Fruit fly (Drosophila melanogaster): Measurements from ENCODE around the gene Six4.

- TF ChIP-seq insv (optimal IDR thresholded peaks at IDR 0.05), result no peak
- no peak for TF ChIP-seq psq (optimal IDR thresholded peaks at IDR 0.05)
- TF ChIP-seq h (optimal IDR thresholded peaks at IDR 0.05), result no peak
Observed at dm6 chr3L:20758583-20758982, 34.0 kb downstream of the Six4 start, which contains the start of gene CG43251.

Data from Kc167 (cell line).